Worm (Caenorhabditis elegans): ENCODE data around the gene F14F8.9.

DNA sequence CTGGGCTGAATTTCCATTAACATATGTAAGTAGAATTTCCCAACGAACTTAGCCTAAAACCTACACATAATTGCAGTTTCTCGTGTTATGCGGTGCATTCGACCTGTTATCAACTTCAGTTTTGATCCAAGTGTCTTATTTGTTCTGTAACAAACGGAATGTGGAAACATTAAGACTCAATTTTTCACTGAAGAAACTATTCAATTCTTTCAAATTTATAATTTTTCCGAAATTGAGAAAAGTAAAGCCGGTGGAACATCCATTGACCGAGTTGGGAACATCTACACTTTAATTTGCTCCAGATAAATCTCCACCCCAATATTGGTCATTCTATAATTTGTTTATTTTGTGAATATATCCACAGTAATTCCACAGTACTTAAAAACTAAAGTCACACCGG is 6.0 kb upstream of the F14F8.9 start:
- TF ChIP-seq ztf-29 (GFP tag; IDR thresholded peaks at IDR 0.05) (no peak), tab-1 (GFP tag; IDR thresholded peaks at IDR 0.05) (no peak), cog-1 (tag; optimal IDR thresholded peaks at IDR 0.05) (no peak), med-1 (GFP tag; optimal IDR thresholded peaks at IDR 0.05; ENCODE audit: insufficient read depth) (no peak), T22C8.4 (GFP tag; IDR thresholded peaks at IDR 0.05) (no peak)

Measured in whole organism, midembryonic.